Fruit fly (Drosophila melanogaster) whole organism, prepupa: ENCODE results near the gene Rheb.

ENCODE experiments used
- CG10631 ChIP-seq: fragments of 200-800 bp; sonication (Bioruptor generic); optimal IDR thresholded peaks from 2 replicates; lab custom pipeline; 2016; ENCODE audit warnings: missing biosample characterization, missing genetic modification characterization
- CG11762 ChIP-seq: fragments of 200-800 bp; sonication (Bioruptor generic); optimal IDR thresholded peaks from 3 replicates; lab custom pipeline; 2016; ENCODE audit warnings: missing biosample characterization, missing genetic modification characterization; ENCODE audit not compliant: insufficient read depth
- CG15336 ChIP-seq: fragments of 200-800 bp; sonication (Bioruptor generic); IDR thresholded peaks from 2 replicates; pipeline ENCODE4 v1.3.6; 2022; ENCODE audit warnings: missing biosample characterization, missing genetic modification characterization
- CG31627 ChIP-seq: fragments of 200-800 bp; sonication (Bioruptor generic); optimal IDR thresholded peaks from 3 replicates; lab custom pipeline; 2016; ENCODE audit warnings: missing biosample characterization, missing genetic modification characterization
- CG32006 ChIP-seq: fragments of 200-800 bp; sonication (Bioruptor generic); optimal IDR thresholded peaks from 3 replicates; lab custom pipeline; 2017; ENCODE audit warnings: missing biosample characterization, mild to moderate bottlenecking, missing genetic modification characterization
- CG34406 ChIP-seq: fragments of 200-800 bp; sonication (Bioruptor generic); optimal IDR thresholded peaks from 3 replicates; lab custom pipeline; 2016; ENCODE audit warnings: missing biosample characterization, missing genetic modification characterization
- CG3919 ChIP-seq: fragments of 200-800 bp; sonication (Bioruptor generic); optimal IDR thresholded peaks from 3 replicates; lab custom pipeline; 2016; ENCODE audit warnings: missing biosample characterization, missing genetic modification characterization
- CG4318 ChIP-seq: fragments of 200-800 bp; sonication (Bioruptor generic); optimal IDR thresholded peaks from 3 replicates; lab custom pipeline; 2017; ENCODE audit warnings: missing biosample characterization, mild to moderate bottlenecking, missing genetic modification characterization
- CG6163 ChIP-seq: fragments of 200-800 bp; sonication (Bioruptor generic); IDR thresholded peaks from 3 replicates; pipeline ENCODE4 v1.3.6; 2022; ENCODE audit warnings: missing biosample characterization, missing genetic modification characterization
- CG6276 ChIP-seq: fragments of 200-800 bp; sonication (Bioruptor generic); optimal IDR thresholded peaks from 2 replicates; lab custom pipeline; 2017; ENCODE audit warnings: missing biosample characterization, mild to moderate bottlenecking, missing genetic modification characterization
- CG6808 ChIP-seq: fragments of 200-800 bp; sonication (Bioruptor generic); optimal IDR thresholded peaks from 3 replicates; lab custom pipeline; 2017; ENCODE audit warnings: missing biosample characterization, missing genetic modification characterization, mild to moderate bottlenecking, moderate library complexity, missing genetic modification reagents
- CG7368 ChIP-seq: fragments of 200-800 bp; sonication (Bioruptor generic); optimal IDR thresholded peaks from 3 replicates; lab custom pipeline; 2016; ENCODE audit warnings: missing biosample characterization, missing genetic modification characterization
- CG8119 ChIP-seq: fragments of 200-800 bp; sonication (Bioruptor generic); IDR thresholded peaks from 3 replicates; pipeline ENCODE4 v1.3.6; 2022; ENCODE audit warnings: missing biosample characterization, missing genetic modification characterization
- Eip78C ChIP-seq: fragments of 200-800 bp; sonication (Bioruptor generic); peaks from one replicate; lab custom pipeline; 2016; ENCODE audit warnings: missing biosample characterization, missing genetic modification characterization
- Eip93F ChIP-seq: fragments of 200-800 bp; sonication (Bioruptor generic); optimal IDR thresholded peaks from 2 replicates; lab custom pipeline; 2016; ENCODE audit warnings: missing biosample characterization, mild to moderate bottlenecking, missing genetic modification characterization
- Ets21C ChIP-seq: fragments of 200-800 bp; sonication (Bioruptor generic); optimal IDR thresholded peaks from 3 replicates; lab custom pipeline; 2016; ENCODE audit warnings: missing biosample characterization, missing genetic modification characterization
- Hr4 ChIP-seq: fragments of 200-800 bp; sonication (Bioruptor generic); optimal IDR thresholded peaks from 3 replicates; lab custom pipeline; 2016; ENCODE audit warnings: missing biosample characterization, missing genetic modification characterization
- Lpt ChIP-seq: fragments of 200-800 bp; sonication (Bioruptor generic); optimal IDR thresholded peaks from 3 replicates; lab custom pipeline; 2016; ENCODE audit warnings: missing biosample characterization, missing genetic modification characterization
- Met ChIP-seq: fragments of 200-800 bp; sonication (Bioruptor generic); optimal IDR thresholded peaks from 3 replicates; lab custom pipeline; 2016; ENCODE audit warnings: missing biosample characterization, missing genetic modification characterization
- OdsH ChIP-seq: fragments of 200-800 bp; sonication (Bioruptor generic); optimal IDR thresholded peaks from 3 replicates; lab custom pipeline; 2016; ENCODE audit warnings: missing biosample characterization, missing genetic modification characterization
- Smox ChIP-seq: fragments of 200-800 bp; sonication (Bioruptor generic); optimal IDR thresholded peaks from 3 replicates; lab custom pipeline; 2016; ENCODE audit warnings: missing biosample characterization, missing genetic modification characterization
- Sox102F ChIP-seq: fragments of 200-800 bp; sonication (Bioruptor generic); optimal IDR thresholded peaks from 2 replicates; lab custom pipeline; 2016; ENCODE audit warnings: missing biosample characterization, mild to moderate bottlenecking, missing genetic modification characterization
- Sox15 ChIP-seq: fragments of 200-800 bp; sonication (Bioruptor generic); optimal IDR thresholded peaks from 3 replicates; lab custom pipeline; 2016; ENCODE audit warnings: missing biosample characterization, missing genetic modification characterization
- achi ChIP-seq: fragments of 200-800 bp; sonication (Bioruptor generic); optimal IDR thresholded peaks from 3 replicates; lab custom pipeline; 2016; ENCODE audit warnings: missing biosample characterization, missing genetic modification characterization
- acj6 ChIP-seq: fragments of 200-800 bp; sonication (Bioruptor generic); optimal IDR thresholded peaks from 3 replicates; lab custom pipeline; 2016; ENCODE audit warnings: missing biosample characterization, missing genetic modification characterization
- cyc ChIP-seq: fragments of 200-800 bp; sonication (Bioruptor generic); optimal IDR thresholded peaks from 3 replicates; lab custom pipeline; 2016; ENCODE audit warnings: missing biosample characterization, missing genetic modification characterization
- dsx ChIP-seq: fragments of 200-800 bp; optimal IDR thresholded peaks from 3 replicates; lab custom pipeline; 2019; ENCODE audit warnings: missing biosample characterization, mild to moderate bottlenecking, missing genetic modification characterization, moderate library complexity; ENCODE audit not compliant: poor library complexity, severe bottlenecking
- esn ChIP-seq: fragments of 200-800 bp; sonication (Bioruptor generic); optimal IDR thresholded peaks from 2 replicates; lab custom pipeline; 2016; ENCODE audit warnings: missing biosample characterization, mild to moderate bottlenecking, missing genetic modification characterization, moderate library complexity
- fd85E ChIP-seq: fragments of 200-800 bp; sonication (Bioruptor generic); optimal IDR thresholded peaks from 3 replicates; lab custom pipeline; 2016; ENCODE audit warnings: missing biosample characterization, missing genetic modification characterization
- lz ChIP-seq: fragments of 200-800 bp; sonication (Bioruptor generic); optimal IDR thresholded peaks from 3 replicates; lab custom pipeline; 2016; ENCODE audit warnings: missing biosample characterization, missing genetic modification characterization
- net ChIP-seq: fragments of 200-800 bp; sonication (Bioruptor generic); optimal IDR thresholded peaks from 3 replicates; lab custom pipeline; 2016; ENCODE audit warnings: missing biosample characterization, missing genetic modification characterization
- ss ChIP-seq, 2 experiments: fragments of 200-800 bp; sonication (Bioruptor generic); optimal IDR thresholded peaks; 2 replicates in 1 of 2; 3 replicates in 1 of 2; lab custom pipeline; 2017 to 2018; ENCODE audit warnings: mild to moderate bottlenecking in 2 of 2, missing biosample characterization in 2 of 2, missing genetic modification characterization in 2 of 2, moderate library complexity in 1 of 2
- svp ChIP-seq: fragments of 200-800 bp; sonication (Bioruptor generic); peaks from one replicate; lab custom pipeline; 2016; ENCODE audit warnings: missing biosample characterization, missing genetic modification characterization
- topi ChIP-seq: fragments of 200-800 bp; sonication (Bioruptor generic); optimal IDR thresholded peaks from 3 replicates; lab custom pipeline; 2016; ENCODE audit warnings: missing biosample characterization, missing genetic modification characterization
- vri ChIP-seq: fragments of 200-800 bp; sonication (Bioruptor generic); optimal IDR thresholded peaks from 3 replicates; lab custom pipeline; 2016; ENCODE audit warnings: missing biosample characterization, mild to moderate bottlenecking, missing genetic modification characterization

Gene Rheb

DNA sequence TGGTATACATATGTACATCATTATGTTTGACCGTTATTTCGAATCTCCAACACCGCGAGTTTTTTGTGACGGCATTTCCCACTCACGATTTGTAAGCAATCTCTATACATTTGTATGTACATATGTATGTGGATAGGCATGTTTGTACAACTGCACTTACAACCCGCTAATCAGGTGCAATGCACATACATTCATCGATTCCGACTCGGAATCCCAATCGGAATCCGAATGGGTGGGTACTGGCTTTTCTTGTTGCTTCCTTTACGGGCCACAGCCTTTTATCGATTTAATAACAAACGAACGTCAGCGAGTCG lies 2.7 kb downstream of the Rheb start:
- TF ChIP-seq Eip78C (GFP tag; lab: Kevin White, UChicago) (peak; percentile 53), CG7368 (GFP tag; lab: Kevin White, UChicago) (no peak)
- TF ChIP-seq, all 60 proteins: peak for 1

dm6 chr3R:5571756-5572155 lies 3.0 kb downstream of the Rheb start:
- TF ChIP-seq Eip78C (GFP tag; lab: Kevin White, UChicago) (peak; percentile 12), dsx (peak; percentile 45), svp (GFP tag; lab: Kevin White, UChicago) (peak; percentile 90), CG32006 (GFP tag; lab: Kevin White, UChicago) (no peak)

- TF ChIP-seq CG4318 (GFP tag; lab: Kevin White, UChicago) = no peak
- peak; percentile 17 for TF ChIP-seq OdsH (GFP tag; lab: Kevin White, UChicago)
- no peak for TF ChIP-seq CG6808 (GFP tag; lab: Kevin White, UChicago)
- peak; percentile 3 for TF ChIP-seq Met
- peak; percentile 7 for TF ChIP-seq achi (GFP tag; lab: Kevin White, UChicago)
- peak; percentile 22 for TF ChIP-seq esn
- TF ChIP-seq Ets21C (GFP tag; lab: Kevin White, UChicago) = no peak
- no peak for TF ChIP-seq ss (GFP tag; optimal IDR thresholded peaks at IDR 0.05; lab: Kevin White, UChicago)
- TF ChIP-seq vri = no peak
- peak; percentile 25 for TF ChIP-seq Hr4 (GFP tag; lab: Kevin White, UChicago)
- peak; percentile 4 for TF ChIP-seq CG10631 (GFP tag; lab: Kevin White, UChicago)
- peak; percentile 19 for TF ChIP-seq CG31627 (GFP tag; lab: Kevin White, UChicago)
- 0 out of 3 replicates have a peak, but pooled peaks have one; percentile 31 for TF ChIP-seq CG8119
- no peak for TF ChIP-seq CG6276 (GFP tag; lab: Kevin White, UChicago)
- no peak for TF ChIP-seq Smox
- TF ChIP-seq topi (GFP tag; lab: Kevin White, UChicago) = peak; percentile 26
- TF ChIP-seq CG3919 (GFP tag; lab: Kevin White, UChicago) = peak; percentile 9
- TF ChIP-seq Eip78C (GFP tag; lab: Kevin White, UChicago) = peak; percentile 66
- TF ChIP-seq lz (GFP tag; lab: Kevin White, UChicago) = peak; percentile 23
- no peak for TF ChIP-seq Lpt (GFP tag; lab: Kevin White, UChicago)
- TF ChIP-seq fd85E = no peak
- TF ChIP-seq svp (GFP tag; lab: Kevin White, UChicago) = peak; percentile 53
Measured at dm6 chr3R:5572900-5573665, 4.4 kb downstream of the Rheb start.

DNA sequence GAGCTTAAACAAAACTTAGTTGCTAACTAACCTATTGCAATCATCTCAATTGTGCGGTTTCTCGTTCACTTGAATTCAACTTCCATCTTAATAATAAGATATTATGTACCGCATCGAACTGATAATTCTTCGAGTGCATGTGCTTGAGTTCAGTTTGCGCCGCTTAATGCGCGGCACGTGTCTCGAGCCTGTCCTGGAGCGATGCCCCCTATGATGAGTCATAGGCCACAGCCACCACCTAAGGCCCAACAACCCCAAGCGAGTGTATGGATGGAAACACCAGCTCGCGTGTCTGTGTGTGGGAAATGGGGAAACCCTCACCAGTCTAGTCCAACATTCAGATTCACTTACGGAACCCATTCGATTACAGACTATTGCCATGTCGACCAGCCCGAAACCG lies 5.2 kb downstream of the Rheb start:
- TF ChIP-seq CG11762 (GFP tag; lab: Kevin White, UChicago) = no peak
- TF ChIP-seq vri = no peak
- TF ChIP-seq svp (GFP tag; lab: Kevin White, UChicago) = no peak
- peak; percentile 44 for TF ChIP-seq Met
- TF ChIP-seq CG6808 (GFP tag; lab: Kevin White, UChicago) = no peak
- TF ChIP-seq Sox102F (GFP tag; lab: Kevin White, UChicago) = no peak
- TF ChIP-seq topi (GFP tag; lab: Kevin White, UChicago) = no peak
- TF ChIP-seq ss (GFP tag; optimal IDR thresholded peaks at IDR 0.05; lab: Kevin White, UChicago) = no peak
- no peak for TF ChIP-seq fd85E
- TF ChIP-seq CG8119 = no peak
- TF ChIP-seq CG34406 (GFP tag; lab: Kevin White, UChicago) = no peak
- no peak for TF ChIP-seq CG32006 (GFP tag; lab: Kevin White, UChicago)
- no peak for TF ChIP-seq Sox15 (GFP tag; lab: Kevin White, UChicago)
- no peak for TF ChIP-seq achi (GFP tag; lab: Kevin White, UChicago)
- TF ChIP-seq CG31627 (GFP tag; lab: Kevin White, UChicago) = peak; percentile 2
- TF ChIP-seq CG15336 (GFP tag; lab: Robert Waterston, UW) = no peak
- TF ChIP-seq Hr4 (GFP tag; lab: Kevin White, UChicago) = no peak
- TF ChIP-seq cyc (GFP tag; lab: Kevin White, UChicago) = peak; percentile 16
- no peak for TF ChIP-seq CG6163 (GFP tag; lab: Robert Waterston, UW)
- no peak for TF ChIP-seq acj6 (GFP tag; lab: Kevin White, UChicago)
- TF ChIP-seq net (GFP tag; lab: Kevin White, UChicago) = no peak
- TF ChIP-seq Eip93F (GFP tag; lab: Kevin White, UChicago) = no peak
